Fruit fly (Drosophila melanogaster): Measurements from ENCODE around the gene CG10154.

DNA sequence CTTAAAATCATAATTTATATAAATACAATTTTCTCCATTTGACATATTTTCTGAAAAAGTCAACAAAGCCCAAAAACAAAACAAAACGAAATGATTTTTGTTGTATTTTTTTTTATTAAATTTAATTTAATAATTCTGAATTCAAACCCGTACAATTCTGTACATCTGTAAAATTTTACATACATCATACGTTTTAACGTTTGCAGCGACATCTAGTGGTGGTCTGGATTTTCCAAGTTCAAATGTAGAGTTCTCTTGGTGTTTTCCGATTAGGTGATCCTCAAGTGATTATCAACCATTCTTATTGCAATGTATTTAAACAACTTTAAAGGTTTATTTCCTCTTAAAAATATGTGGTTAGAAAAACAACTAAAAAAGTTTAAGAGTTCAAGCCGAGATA, 25.9 kb downstream of the CG10154 start:
- TF ChIP-seq CG8159 (tag; optimal IDR thresholded peaks at IDR 0.05) (no peak), Pif1A (GFP tag; optimal IDR thresholded peaks at IDR 0.05) (no peak), rn (GFP tag; IDR thresholded peaks at IDR 0.05) (no peak), CG13204 (GFP tag; optimal IDR thresholded peaks at IDR 0.05) (no peak), Ets98B (GFP tag; IDR thresholded peaks at IDR 0.05) (no peak)

Measured in whole organism, pupa.